Worm (Caenorhabditis elegans) whole organism, late embryonic: ENCODE data around the gene nlp-22.

Source experiments
- F13H6.1 ChIP-seq: sonication (generic microtip); optimal IDR thresholded peaks from 2 replicates; lab custom pipeline; 2016; ENCODE audit warnings: missing genetic modification characterization, missing compliant biosample characterization
- K02D7.2 ChIP-seq: sonication (generic microtip); optimal IDR thresholded peaks from 2 replicates; lab custom pipeline; 2017; ENCODE audit warnings: mild to moderate bottlenecking, missing genetic modification characterization, missing compliant biosample characterization
- ama-1 ChIP-seq: fragments of 150-350 bp; optimal IDR thresholded peaks from 2 replicates; lab custom pipeline; 2014
- ceh-45 ChIP-seq: fragments of 200-800 bp; sonication (Bioruptor generic); IDR thresholded peaks from 2 replicates; pipeline ENCODE4 v1.3.6; 2022; ENCODE audit warnings: missing genetic modification reagents, missing genetic modification characterization, missing compliant biosample characterization
- hlh-8 ChIP-seq: sonication (generic microtip); optimal IDR thresholded peaks from 2 replicates; lab custom pipeline; 2016; ENCODE audit warnings: missing genotype, missing genetic modification characterization, missing compliant biosample characterization
- nfya-1 ChIP-seq: sonication (generic microtip); optimal IDR thresholded peaks from 2 replicates; lab custom pipeline; 2017; ENCODE audit warnings: missing genetic modification characterization, mild to moderate bottlenecking, missing compliant biosample characterization, antibody characterized with exemption, moderate library complexity
- nhr-11 ChIP-seq: fragments of 150-350 bp; optimal IDR thresholded peaks from 2 replicates; lab custom pipeline; 2014; ENCODE audit warnings: missing biosample characterization, missing genetic modification characterization
- pha-4 ChIP-seq: fragments of 150-350 bp; optimal IDR thresholded peaks from 2 replicates; lab custom pipeline; 2018; ENCODE audit warnings: missing biosample characterization, missing genetic modification reagents, missing genetic modification characterization
- pqm-1 ChIP-seq: sonication (generic microtip); optimal IDR thresholded peaks from 2 replicates; lab custom pipeline; 2016; ENCODE audit warnings: missing genetic modification characterization, missing compliant biosample characterization
- sox-4 ChIP-seq: sonication (generic microtip); optimal IDR thresholded peaks from 2 replicates; lab custom pipeline; 2017; ENCODE audit warnings: mild to moderate bottlenecking, missing genetic modification characterization, inconsistent platforms, missing compliant biosample characterization
- tbx-2 ChIP-seq: sonication (generic microtip); optimal IDR thresholded peaks from 2 replicates; lab custom pipeline; 2016; ENCODE audit warnings: missing genetic modification characterization, missing compliant biosample characterization
- zip-5 ChIP-seq: sonication (generic microtip); optimal IDR thresholded peaks from 2 replicates; lab custom pipeline; 2016; ENCODE audit warnings: missing genetic modification characterization, missing compliant biosample characterization

ce11 chrX:2316205-2316604, 25.7 kb downstream of the nlp-22 start:
- TF ChIP-seq pha-4 (tag; lab: Kevin White, UChicago) (no peak), F13H6.1 (no peak), pqm-1 (no peak), ceh-45 (GFP tag; lab: Robert Waterston, UW) (no peak), ama-1 (lab: Kevin White, UChicago) (no peak), nhr-11 (tag; lab: Kevin White, UChicago) (no peak), sox-4 (tag; lab: Kevin White, UChicago) (no peak), hlh-8 (tag; lab: Kevin White, UChicago) (no peak), nfya-1 (tag; lab: Kevin White, UChicago) (no peak), zip-5 (tag; lab: Kevin White, UChicago) (no peak), tbx-2 (no peak), K02D7.2 (tag; lab: Kevin White, UChicago) (no peak)
